Worm (Caenorhabditis elegans) whole organism, early embryonic: Measurements from ENCODE around the gene C25H3.15.

Experiments
- B0310.2 ChIP-seq: sonication (generic microtip); optimal IDR thresholded peaks from 2 replicates; lab custom pipeline; 2016; ENCODE audit warnings: mild to moderate bottlenecking, missing genetic modification characterization, missing compliant biosample characterization
- ama-1 ChIP-seq: fragments of 150-350 bp; optimal IDR thresholded peaks from 2 replicates; lab custom pipeline; 2014
- ceh-13 ChIP-seq: fragments of 200-800 bp; sonication (Bioruptor generic); optimal IDR thresholded peaks from 2 replicates; lab custom pipeline; 2018; ENCODE audit warnings: mild to moderate bottlenecking, missing genetic modification characterization, missing compliant biosample characterization
- pes-1 ChIP-seq: fragments of 200-800 bp; sonication (Bioruptor generic); IDR thresholded peaks from 2 replicates; pipeline ENCODE4 v1.3.6; 2022; ENCODE audit warnings: missing genetic modification reagents, missing genetic modification characterization, missing compliant biosample characterization
- sea-1 ChIP-seq: fragments of 200-800 bp; sonication (Bioruptor generic); conservative IDR thresholded peaks from 2 replicates; pipeline ENCODE4 v1.3.6; 2022; ENCODE audit warnings: missing genetic modification characterization, missing compliant biosample characterization
- tbx-11 ChIP-seq: fragments of 200-800 bp; sonication (Bioruptor generic); IDR thresholded peaks from 2 replicates; pipeline ENCODE4 v1.3.6; 2022; ENCODE audit warnings: missing genetic modification characterization, missing compliant biosample characterization
- tra-4 ChIP-seq: sonication (generic microtip); optimal IDR thresholded peaks from 2 replicates; lab custom pipeline; 2017; ENCODE audit warnings: missing genetic modification characterization, missing compliant biosample characterization

ce11 chrII:5702611-5703192 is 37.6 kb downstream of the C25H3.15 start:
- no peak for TF ChIP-seq ama-1 (lab: Kevin White, UChicago)
- TF ChIP-seq B0310.2 = no peak
- no peak for TF ChIP-seq tra-4 (tag; lab: Kevin White, UChicago)
- TF ChIP-seq tbx-11 (GFP tag; lab: Robert Waterston, UW) = no peak
- TF ChIP-seq sea-1 = no peak
- TF ChIP-seq pes-1 = no peak
- no peak for TF ChIP-seq ceh-13
